Worm (Caenorhabditis elegans): ENCODE data around the gene egrh-1.

The egrh-1 gene

DNA sequence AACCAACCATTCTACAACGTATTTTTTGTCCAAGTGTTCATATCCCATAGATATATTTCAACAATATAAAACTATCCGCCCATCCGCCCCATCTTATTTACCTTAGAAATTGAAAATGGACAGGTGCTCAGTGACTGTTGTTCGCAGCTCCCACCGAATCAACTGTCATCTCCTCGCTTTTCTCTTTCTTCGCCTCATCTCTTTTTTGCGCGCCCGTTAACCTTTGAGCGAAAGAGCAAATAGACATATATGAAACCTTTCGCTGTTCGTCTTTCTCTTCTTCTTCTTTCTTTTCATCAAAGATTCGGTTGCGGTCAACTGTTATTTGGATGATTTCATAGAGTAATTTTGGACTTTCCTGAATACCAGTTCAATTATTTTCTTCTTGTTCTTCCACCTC lies 29.9 kb downstream of the egrh-1 start, which contains the start of gene sssh-1:
Gene sssh-1 (plus strand): TSS at position 301 of the 400 bp plus-strand sequence.
- TF ChIP-seq T22C8.4 (GFP tag; IDR thresholded peaks at IDR 0.05) (no peak), cog-1 (tag; optimal IDR thresholded peaks at IDR 0.05) (no peak), ztf-29 (GFP tag; IDR thresholded peaks at IDR 0.05) (no peak), ztf-23 (GFP tag; IDR thresholded peaks at IDR 0.05) (no peak), flt-1 (GFP tag; IDR thresholded peaks at IDR 0.05) (no peak), klf-2 (GFP tag; conservative IDR thresholded peaks at IDR 0.05) (no peak), med-1 (GFP tag; optimal IDR thresholded peaks at IDR 0.05; ENCODE audit: insufficient read depth) (no peak), tab-1 (GFP tag; IDR thresholded peaks at IDR 0.05) (no peak)

DNA sequence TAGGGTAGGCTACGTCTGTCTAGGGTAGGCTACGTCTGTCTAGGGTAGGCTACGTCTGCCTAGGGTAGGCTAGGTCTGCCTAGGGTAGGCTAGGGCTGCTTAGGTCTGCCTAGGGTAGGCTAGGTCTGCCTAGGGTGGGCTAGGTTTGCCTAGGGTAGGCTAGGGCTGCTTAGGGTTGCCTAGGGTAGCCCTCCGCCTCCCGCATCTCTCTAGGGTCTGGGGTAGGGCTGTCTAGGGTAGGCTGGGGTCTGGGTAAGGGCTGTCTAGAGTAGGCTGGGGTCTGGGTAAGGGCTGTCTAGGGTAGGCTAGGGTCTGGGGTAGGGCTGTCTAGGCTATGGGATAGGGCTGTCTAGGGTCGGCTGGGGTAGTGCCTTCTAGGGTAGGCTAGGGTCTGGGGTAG lies 32.0 kb downstream of the egrh-1 start:
- TF ChIP-seq ref-1 (GFP tag; conservative IDR thresholded peaks at IDR 0.05), result no peak
- no peak for TF ChIP-seq flt-1 (GFP tag; IDR thresholded peaks at IDR 0.05)
- no peak for TF ChIP-seq cog-1 (tag; optimal IDR thresholded peaks at IDR 0.05)
- TF ChIP-seq ztf-23 (GFP tag; IDR thresholded peaks at IDR 0.05), result no peak
- TF ChIP-seq T22C8.4 (GFP tag; IDR thresholded peaks at IDR 0.05), result no peak
- TF ChIP-seq ztf-29 (GFP tag; IDR thresholded peaks at IDR 0.05), result no peak
- TF ChIP-seq tab-1 (GFP tag; IDR thresholded peaks at IDR 0.05), result no peak
- no peak for TF ChIP-seq klf-2 (GFP tag; conservative IDR thresholded peaks at IDR 0.05)
- no peak for TF ChIP-seq med-1 (GFP tag; optimal IDR thresholded peaks at IDR 0.05; ENCODE audit: insufficient read depth)

DNA sequence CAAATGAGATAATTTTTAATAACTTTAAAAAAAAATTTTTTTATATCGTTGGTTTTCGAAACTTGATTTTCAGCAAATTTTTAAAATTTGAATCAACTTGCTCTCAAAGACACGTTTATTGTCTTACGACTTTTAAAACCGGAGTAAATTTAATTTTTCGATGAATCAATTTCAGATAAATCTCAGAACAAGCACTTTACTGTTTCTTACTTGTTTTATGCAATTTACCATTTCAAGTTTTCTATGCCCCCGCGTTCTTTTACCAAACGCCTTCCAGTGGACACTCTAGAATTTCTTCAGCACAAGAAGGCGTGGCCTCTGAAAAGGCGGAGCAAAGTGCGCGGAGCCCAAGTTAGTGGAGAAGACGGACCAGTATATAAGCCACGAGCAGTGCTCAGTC lies 35.4 kb downstream of the egrh-1 start, which contains the start of gene flp-8:
Gene flp-8 (plus strand): TSS at position 301 of the 400 bp plus-strand sequence.
- TF ChIP-seq ztf-23 (GFP tag; IDR thresholded peaks at IDR 0.05) (no peak), ztf-29 (GFP tag; IDR thresholded peaks at IDR 0.05) (no peak), klf-2 (GFP tag; conservative IDR thresholded peaks at IDR 0.05) (no peak), cog-1 (tag; optimal IDR thresholded peaks at IDR 0.05) (no peak), ref-1 (GFP tag; conservative IDR thresholded peaks at IDR 0.05) (no peak), T22C8.4 (GFP tag; IDR thresholded peaks at IDR 0.05) (no peak), tab-1 (GFP tag; IDR thresholded peaks at IDR 0.05) (no peak), med-1 (GFP tag; optimal IDR thresholded peaks at IDR 0.05; ENCODE audit: insufficient read depth) (no peak), flt-1 (GFP tag; IDR thresholded peaks at IDR 0.05) (no peak)

- TF ChIP-seq klf-2 (GFP tag; conservative IDR thresholded peaks at IDR 0.05), result no peak
- TF ChIP-seq ztf-29 (GFP tag; IDR thresholded peaks at IDR 0.05), result no peak
- TF ChIP-seq tab-1 (GFP tag; IDR thresholded peaks at IDR 0.05), result no peak
- no peak for TF ChIP-seq flt-1 (GFP tag; IDR thresholded peaks at IDR 0.05)
Measured at ce11 chrX:14885855-14886254, 40.1 kb downstream of the egrh-1 start.

DNA sequence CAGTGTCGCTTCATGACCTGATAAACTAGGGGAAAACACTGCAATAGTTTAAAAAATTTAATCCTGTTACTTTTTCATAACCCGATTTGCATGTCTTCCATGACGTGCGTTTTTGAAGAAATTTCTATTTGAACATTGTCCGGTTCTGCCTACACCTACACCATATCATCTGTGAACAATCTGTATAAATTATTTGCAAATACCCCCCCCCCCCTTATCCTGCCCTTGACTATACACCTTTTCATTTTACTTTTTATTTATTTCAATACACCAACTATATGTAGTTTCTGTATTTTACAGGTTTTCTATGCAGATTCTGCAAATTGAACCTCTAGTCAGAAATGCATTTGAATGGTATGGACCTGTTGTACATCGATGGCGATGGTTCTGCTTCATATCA lies 42.5 kb downstream of the egrh-1 start, which contains the start of gene daf-6:
Gene daf-6 (plus strand): TSS at position 301 of the 400 bp plus-strand sequence.
- TF ChIP-seq med-1 (GFP tag; optimal IDR thresholded peaks at IDR 0.05; ENCODE audit: insufficient read depth), result no peak

- TF ChIP-seq ref-1 (GFP tag; conservative IDR thresholded peaks at IDR 0.05) (no peak), tab-1 (GFP tag; IDR thresholded peaks at IDR 0.05) (no peak), klf-2 (GFP tag; conservative IDR thresholded peaks at IDR 0.05) (no peak), med-1 (GFP tag; optimal IDR thresholded peaks at IDR 0.05; ENCODE audit: insufficient read depth) (no peak), cog-1 (tag; optimal IDR thresholded peaks at IDR 0.05) (no peak), ztf-29 (GFP tag; IDR thresholded peaks at IDR 0.05) (no peak)
Measured at ce11 chrX:14894380-14894779, 48.6 kb downstream of the egrh-1 start.

ce11 chrX:14894845-14895244 lies 49.1 kb downstream of the egrh-1 start, which contains the start of gene nac-1:
nac-1 (plus strand) TSS chrX:14895145.
- TF ChIP-seq ref-1 (GFP tag; conservative IDR thresholded peaks at IDR 0.05) (no peak), klf-2 (GFP tag; conservative IDR thresholded peaks at IDR 0.05) (no peak), tab-1 (GFP tag; IDR thresholded peaks at IDR 0.05) (no peak), cog-1 (tag; optimal IDR thresholded peaks at IDR 0.05) (no peak), ztf-29 (GFP tag; IDR thresholded peaks at IDR 0.05) (no peak), flt-1 (GFP tag; IDR thresholded peaks at IDR 0.05) (no peak), T22C8.4 (GFP tag; IDR thresholded peaks at IDR 0.05) (no peak), med-1 (GFP tag; optimal IDR thresholded peaks at IDR 0.05; ENCODE audit: insufficient read depth) (no peak), ztf-23 (GFP tag; IDR thresholded peaks at IDR 0.05) (no peak)

ce11 chrX:14897192-14897591 lies 51.5 kb downstream of the egrh-1 start:
- TF ChIP-seq ztf-29 (GFP tag; IDR thresholded peaks at IDR 0.05) (no peak), T22C8.4 (GFP tag; IDR thresholded peaks at IDR 0.05) (no peak), cog-1 (tag; optimal IDR thresholded peaks at IDR 0.05) (no peak), ref-1 (GFP tag; conservative IDR thresholded peaks at IDR 0.05) (no peak), ztf-23 (GFP tag; IDR thresholded peaks at IDR 0.05) (no peak), flt-1 (GFP tag; IDR thresholded peaks at IDR 0.05) (no peak), tab-1 (GFP tag; IDR thresholded peaks at IDR 0.05) (no peak), med-1 (GFP tag; optimal IDR thresholded peaks at IDR 0.05; ENCODE audit: insufficient read depth) (no peak), klf-2 (GFP tag; conservative IDR thresholded peaks at IDR 0.05) (no peak)

- no peak for TF ChIP-seq med-1 (GFP tag; optimal IDR thresholded peaks at IDR 0.05; ENCODE audit: insufficient read depth)
- TF ChIP-seq tab-1 (GFP tag; IDR thresholded peaks at IDR 0.05), result no peak
- no peak for TF ChIP-seq cog-1 (tag; optimal IDR thresholded peaks at IDR 0.05)
- TF ChIP-seq ztf-29 (GFP tag; IDR thresholded peaks at IDR 0.05), result no peak
- TF ChIP-seq ref-1 (GFP tag; conservative IDR thresholded peaks at IDR 0.05), result no peak
- no peak for TF ChIP-seq ztf-23 (GFP tag; IDR thresholded peaks at IDR 0.05)
- no peak for TF ChIP-seq flt-1 (GFP tag; IDR thresholded peaks at IDR 0.05)
- TF ChIP-seq klf-2 (GFP tag; conservative IDR thresholded peaks at IDR 0.05), result no peak
- TF ChIP-seq T22C8.4 (GFP tag; IDR thresholded peaks at IDR 0.05), result no peak
Measured at ce11 chrX:14898205-14898604, 52.5 kb downstream of the egrh-1 start, which contains the start of gene lips-8. lips-8 (plus strand) TSS chrX:14898505.

Data from whole organism, midembryonic.